Fruit fly (Drosophila melanogaster): ENCODE results near the gene jvl.
A peak's percentile ranks its signal among the peaks of the same experiment; 100 is the strongest.

Gene jvl

dm6 chr3R:14737894-14738860, 3.2 kb upstream of the jvl start (continued):
- TF ChIP-seq CG12299 (tag; optimal IDR thresholded peaks at IDR 0.05) = peak; percentile 74
- TF ChIP-seq vfl (GFP tag; optimal IDR thresholded peaks at IDR 0.05) = peak; percentile 91
- TF ChIP-seq ro (GFP tag; IDR thresholded peaks at IDR 0.05) = peak; percentile 77
- TF ChIP-seq CG11093 (GFP tag; IDR thresholded peaks at IDR 0.05) = peak; percentile 89
- TF ChIP-seq dati (GFP tag; IDR thresholded peaks at IDR 0.05) = peak; percentile 78
- TF ChIP-seq Spps (tag; optimal IDR thresholded peaks at IDR 0.05) = peak; percentile 91
- peak; percentile 50 for TF ChIP-seq MESR4 (GFP tag; optimal IDR thresholded peaks at IDR 0.05)
- TF ChIP-seq CG4404 (GFP tag; IDR thresholded peaks at IDR 0.05) = peak; percentile 92
- TF ChIP-seq CG13123 (GFP tag; optimal IDR thresholded peaks at IDR 0.05) = peak; percentile 91
- TF ChIP-seq HLH4C (GFP tag; IDR thresholded peaks at IDR 0.05; ENCODE audit: partially characterized antibody) = no peak
- TF ChIP-seq Vsx1 (GFP tag; optimal IDR thresholded peaks at IDR 0.05) = peak; percentile 84
- peak; percentile 95 for TF ChIP-seq pnt (GFP tag; optimal IDR thresholded peaks at IDR 0.05)
- peak; percentile 93 for TF ChIP-seq CG1602 (GFP tag; optimal IDR thresholded peaks at IDR 0.05)
- peak; percentile 83 for TF ChIP-seq CG8765 (GFP tag; IDR thresholded peaks at IDR 0.05)
- peak; percentile 25; the same call in 2 of the 3 replicates for TF ChIP-seq CG34224 (GFP tag; IDR thresholded peaks at IDR 0.05; ENCODE audit: partially characterized antibody)
- no peak for TF ChIP-seq prd (optimal IDR thresholded peaks at IDR 0.05)
- TF ChIP-seq prd (GFP tag; IDR thresholded peaks at IDR 0.05) = peak; percentile 97
- peak; percentile 97 for TF ChIP-seq otp (GFP tag; IDR thresholded peaks at IDR 0.05)
- peak; percentile 93 for TF ChIP-seq CG2875 (GFP tag; optimal IDR thresholded peaks at IDR 0.05)
- TF ChIP-seq CG11085 (GFP tag; IDR thresholded peaks at IDR 0.05) = peak; percentile 90
- peak; percentile 87 for TF ChIP-seq Side (GFP tag; optimal IDR thresholded peaks at IDR 0.05)
- TF ChIP-seq CG3726 (GFP tag; IDR thresholded peaks at IDR 0.05) = peak; percentile 94; the same call in 1 of the 3 replicates
- peak; percentile 91 for TF ChIP-seq CG2678 (tag; optimal IDR thresholded peaks at IDR 0.05)
- TF ChIP-seq CG10366 (GFP tag; IDR thresholded peaks at IDR 0.05) = peak; percentile 95
- peak; percentile 93 for TF ChIP-seq H15 (GFP tag; IDR thresholded peaks at IDR 0.05)
- peak; percentile 96 for TF ChIP-seq Ssrp (tag; optimal IDR thresholded peaks at IDR 0.05)
- peak; percentile 90 for TF ChIP-seq Antp (GFP tag; optimal IDR thresholded peaks at IDR 0.05)
- TF ChIP-seq CG10543 (GFP tag; optimal IDR thresholded peaks at IDR 0.05) = no peak
- TF ChIP-seq Neu2 (GFP tag; optimal IDR thresholded peaks at IDR 0.05; ENCODE audit: borderline replicate concordance) = peak; percentile 53
- TF ChIP-seq usp (GFP tag; optimal IDR thresholded peaks at IDR 0.05) = no peak
- TF ChIP-seq CG11247 (GFP tag; IDR thresholded peaks at IDR 0.05) = peak; percentile 94
- TF ChIP-seq CG30431 (GFP tag; optimal IDR thresholded peaks at IDR 0.05) = peak; percentile 91
- TF ChIP-seq psq (GFP tag; optimal IDR thresholded peaks at IDR 0.05) = peak; percentile 75
- TF ChIP-seq gem (tag; optimal IDR thresholded peaks at IDR 0.05) = peak; percentile 97
- peak; percentile 95 for TF ChIP-seq CG2120 (GFP tag; optimal IDR thresholded peaks at IDR 0.05)
- no peak for TF ChIP-seq amos (GFP tag; IDR thresholded peaks at IDR 0.05; ENCODE audit: partially characterized antibody)
- no peak; the same call in 1 of the 2 replicates for TF ChIP-seq dan (GFP tag; IDR thresholded peaks at IDR 0.05)
- TF ChIP-seq lov (optimal IDR thresholded peaks at IDR 0.05) = no peak
- peak; percentile 93 for TF ChIP-seq lov (GFP tag; IDR thresholded peaks at IDR 0.05)
- peak; percentile 90 for TF ChIP-seq gcm (GFP tag; optimal IDR thresholded peaks at IDR 0.05)
- TF ChIP-seq HmgD (GFP tag; optimal IDR thresholded peaks at IDR 0.05) = peak; percentile 69
- peak; percentile 80 for TF ChIP-seq kah (GFP tag; optimal IDR thresholded peaks at IDR 0.05)
- TF ChIP-seq CG12391 (tag; optimal IDR thresholded peaks at IDR 0.05) = peak; percentile 95
- TF ChIP-seq CG13296 (GFP tag; optimal IDR thresholded peaks at IDR 0.05) = peak; percentile 81
- peak; percentile 95 for TF ChIP-seq fd96Cb (tag; optimal IDR thresholded peaks at IDR 0.05)
- peak; percentile 99 for TF ChIP-seq Med (GFP tag)
- TF ChIP-seq eyg (GFP tag; optimal IDR thresholded peaks at IDR 0.05) = peak; percentile 86
- TF ChIP-seq Stat92E (GFP tag; optimal IDR thresholded peaks at IDR 0.05) = no peak
- TF ChIP-seq CG12942 (GFP tag; optimal IDR thresholded peaks at IDR 0.05) = peak; percentile 92

Data from whole organism, embryonic.